Worm (Caenorhabditis elegans) whole organism, L1 larva: ENCODE measurements around the gene F09E5.8.

Experiments
- C04F5.9 ChIP-seq: sonication (generic microtip); optimal IDR thresholded peaks from 2 replicates; lab custom pipeline; 2016; ENCODE audit warnings: missing genetic modification characterization, missing compliant biosample characterization
- F16B12.6 ChIP-seq: fragments of 150-350 bp; optimal IDR thresholded peaks from 2 replicates; lab custom pipeline; 2014; ENCODE audit warnings: missing biosample characterization, missing genetic modification characterization
- Y116A8C.19 ChIP-seq: sonication (generic microtip); optimal IDR thresholded peaks from 2 replicates; lab custom pipeline; 2016; ENCODE audit warnings: missing compliant biosample characterization, missing genetic modification characterization, borderline replicate concordance
- aly-2 ChIP-seq: fragments of 150-350 bp; optimal IDR thresholded peaks from 2 replicates; lab custom pipeline; 2014; ENCODE audit warnings: missing biosample characterization, missing genetic modification characterization
- ceh-88 ChIP-seq: fragments of 200-800 bp; sonication (Bioruptor generic); IDR thresholded peaks from 2 replicates; pipeline ENCODE4 v1.3.6; 2022; ENCODE audit warnings: missing genetic modification characterization, missing compliant biosample characterization
- efl-1 ChIP-seq, 4 experiments: fragments of 150-350 bp; optimal IDR thresholded peaks in 3 of 4; peaks in 1 of 4; 1 replicate in 1 of 4; 2 replicates in 3 of 4; lab custom pipeline; 2014; ENCODE audit warnings: missing biosample characterization in 2 of 4, missing genetic modification characterization in 2 of 4, missing genetic modification reagents in 2 of 4
- efl-3 ChIP-seq: fragments of 200-800 bp; sonication (Bioruptor generic); optimal IDR thresholded peaks from 2 replicates; lab custom pipeline; 2018; ENCODE audit warnings: mild to moderate bottlenecking, missing genetic modification characterization, missing compliant biosample characterization
- egl-27 ChIP-seq, 2 experiments: fragments of 150-350 bp in 1 of 2; sonication (generic microtip); optimal IDR thresholded peaks; 3 replicates each; lab custom pipeline; 2017 to 2018; ENCODE audit warnings: missing biosample characterization in 2 of 2, missing genetic modification characterization in 2 of 2, missing genetic modification reagents in 2 of 2
- elt-2 ChIP-seq: sonication (generic microtip); optimal IDR thresholded peaks from 2 replicates; lab custom pipeline; 2016; ENCODE audit warnings: missing genetic modification characterization, mild to moderate bottlenecking, inconsistent platforms, missing compliant biosample characterization, missing genetic modification reagents
- elt-3 ChIP-seq, 6 experiments: fragments of 150-350 bp in 1 of 6; sonication (generic microtip); optimal IDR thresholded peaks; 2 replicates each; lab custom pipeline; 2017 to 2018; ENCODE audit warnings: missing biosample characterization in 6 of 6, missing genetic modification characterization in 6 of 6, inconsistent platforms in 1 of 6
- fkh-10 ChIP-seq: sonication (generic microtip); optimal IDR thresholded peaks from 2 replicates; lab custom pipeline; 2017; ENCODE audit warnings: missing biosample characterization, missing genetic modification reagents, missing genetic modification characterization
- fkh-4 ChIP-seq: sonication (generic microtip); optimal IDR thresholded peaks from 2 replicates; lab custom pipeline; 2016; ENCODE audit warnings: missing compliant biosample characterization, missing genetic modification characterization, borderline replicate concordance
- fos-1 ChIP-seq: fragments of 150-350 bp; optimal IDR thresholded peaks from 2 replicates; lab custom pipeline; 2014; ENCODE audit warnings: missing biosample characterization, missing genetic modification characterization
- hlh-17 ChIP-seq: fragments of 200-800 bp; sonication (Bioruptor generic); optimal IDR thresholded peaks from 2 replicates; lab custom pipeline; 2018; ENCODE audit warnings: missing genetic modification characterization, mild to moderate bottlenecking, missing compliant biosample characterization, moderate library complexity, borderline replicate concordance
- hlh-4 ChIP-seq: sonication (generic microtip); optimal IDR thresholded peaks from 2 replicates; lab custom pipeline; 2016; ENCODE audit warnings: mild to moderate bottlenecking, missing genetic modification characterization, missing compliant biosample characterization
- hpl-2 ChIP-seq: fragments of 150-350 bp; optimal IDR thresholded peaks from 2 replicates; lab custom pipeline; 2014; ENCODE audit warnings: missing biosample characterization, missing genetic modification reagents, missing genetic modification characterization
- irx-1 ChIP-seq: sonication (generic microtip); optimal IDR thresholded peaks from 2 replicates; lab custom pipeline; 2016; ENCODE audit warnings: missing genetic modification characterization, missing compliant biosample characterization
- isw-1 ChIP-seq: fragments of 200-800 bp; sonication (Bioruptor generic); IDR thresholded peaks from 2 replicates; pipeline ENCODE4 v1.3.6; 2022; ENCODE audit warnings: missing genetic modification characterization, missing compliant biosample characterization
- jun-1 ChIP-seq: fragments of 150-350 bp; optimal IDR thresholded peaks from 2 replicates; lab custom pipeline; 2014; ENCODE audit warnings: missing biosample characterization, missing genetic modification reagents, missing genetic modification characterization
- lin-14 ChIP-seq: fragments of 200-800 bp; sonication (Bioruptor generic); optimal IDR thresholded peaks from 2 replicates; lab custom pipeline; 2018; ENCODE audit warnings: mild to moderate bottlenecking, missing genetic modification characterization, moderate library complexity, missing compliant biosample characterization
- lin-35 ChIP-seq, 2 experiments: fragments of 150-350 bp; optimal IDR thresholded peaks; 2 replicates each; lab custom pipeline; 2014; ENCODE audit warnings: missing biosample characterization in 2 of 2, missing genetic modification characterization in 2 of 2, missing genetic modification reagents in 2 of 2
- lin-39 ChIP-seq: fragments of 150-350 bp; optimal IDR thresholded peaks from 2 replicates; lab custom pipeline; 2014; ENCODE audit warnings: missing biosample characterization, missing genetic modification reagents, missing genetic modification characterization
- lsy-2 ChIP-seq, 2 experiments: fragments of 150-350 bp; optimal IDR thresholded peaks; 2 replicates each; lab custom pipeline; 2014; ENCODE audit warnings: missing biosample characterization in 2 of 2, missing genetic modification characterization in 2 of 2
- mdl-1 ChIP-seq, 2 experiments: fragments of 150-350 bp; optimal IDR thresholded peaks; 2 replicates each; lab custom pipeline; 2014 to 2017; ENCODE audit warnings: missing biosample characterization in 2 of 2, missing genetic modification characterization in 2 of 2, inconsistent platforms in 1 of 2
- mef-2 ChIP-seq: fragments of 150-350 bp; optimal IDR thresholded peaks from 2 replicates; lab custom pipeline; 2014; ENCODE audit warnings: missing biosample characterization, missing genetic modification characterization
- mep-1 ChIP-seq: fragments of 150-350 bp; optimal IDR thresholded peaks from 2 replicates; lab custom pipeline; 2014; ENCODE audit warnings: missing biosample characterization, missing genetic modification characterization
- nhr-11 ChIP-seq: fragments of 150-350 bp; optimal IDR thresholded peaks from 2 replicates; lab custom pipeline; 2014; ENCODE audit warnings: missing biosample characterization, missing genetic modification characterization
- nhr-12 ChIP-seq: sonication (generic microtip); optimal IDR thresholded peaks from 2 replicates; lab custom pipeline; 2017; ENCODE audit warnings: missing biosample characterization, missing genetic modification characterization
- nhr-19 ChIP-seq: fragments of 200-800 bp; sonication (Bioruptor generic); conservative IDR thresholded peaks from 2 replicates; pipeline ENCODE4 v1.3.6; 2022; ENCODE audit warnings: missing genetic modification characterization, missing compliant biosample characterization
- nhr-20 ChIP-seq: sonication (generic microtip); optimal IDR thresholded peaks from 2 replicates; lab custom pipeline; 2016; ENCODE audit warnings: mild to moderate bottlenecking, missing genetic modification characterization, missing compliant biosample characterization
- nhr-28 ChIP-seq: fragments of 150-350 bp; optimal IDR thresholded peaks from 2 replicates; lab custom pipeline; 2014; ENCODE audit warnings: missing biosample characterization, missing genetic modification characterization
- nhr-47 ChIP-seq: sonication (generic microtip); optimal IDR thresholded peaks from 2 replicates; lab custom pipeline; 2016; ENCODE audit warnings: mild to moderate bottlenecking, missing genetic modification characterization, moderate library complexity, missing compliant biosample characterization
- nhr-71 ChIP-seq: sonication (generic microtip); optimal IDR thresholded peaks from 2 replicates; lab custom pipeline; 2016; ENCODE audit warnings: mild to moderate bottlenecking, missing genetic modification characterization, moderate library complexity, missing compliant biosample characterization
- nhr-77 ChIP-seq: fragments of 150-350 bp; optimal IDR thresholded peaks from 2 replicates; lab custom pipeline; 2014; ENCODE audit warnings: missing biosample characterization, missing genetic modification characterization
- nhr-85 ChIP-seq: sonication (generic microtip); peaks from one replicate; lab custom pipeline; 2016; ENCODE audit warnings: missing genetic modification characterization, inconsistent platforms, missing compliant biosample characterization
- pag-3 ChIP-seq: sonication (generic microtip); optimal IDR thresholded peaks from 2 replicates; lab custom pipeline; 2017; ENCODE audit warnings: missing genetic modification characterization, mild to moderate bottlenecking, missing compliant biosample characterization, antibody characterized with exemption, borderline replicate concordance; ENCODE audit not compliant: insufficient read depth
- pax-3 ChIP-seq: fragments of 200-800 bp; sonication (Bioruptor generic); optimal IDR thresholded peaks from 2 replicates; lab custom pipeline; 2018; ENCODE audit warnings: mild to moderate bottlenecking, missing genetic modification characterization, moderate library complexity, missing compliant biosample characterization
- rnt-1 ChIP-seq: sonication (generic microtip); optimal IDR thresholded peaks from 2 replicates; lab custom pipeline; 2016; ENCODE audit warnings: mild to moderate bottlenecking, missing genetic modification characterization, moderate library complexity, missing compliant biosample characterization
- skn-1 ChIP-seq: fragments of 150-350 bp; optimal IDR thresholded peaks from 2 replicates; lab custom pipeline; 2014; ENCODE audit warnings: missing biosample characterization, missing genetic modification characterization
- snpc-4 ChIP-seq: fragments of 150-350 bp; optimal IDR thresholded peaks from 2 replicates; lab custom pipeline; 2014; ENCODE audit warnings: missing biosample characterization, missing genetic modification characterization
- sox-4 ChIP-seq: sonication (generic microtip); optimal IDR thresholded peaks from 2 replicates; lab custom pipeline; 2016; ENCODE audit warnings: missing genetic modification characterization, missing compliant biosample characterization
- sup-37 ChIP-seq: fragments of 200-800 bp; sonication (Bioruptor generic); optimal IDR thresholded peaks from 2 replicates; lab custom pipeline; 2018; ENCODE audit warnings: mild to moderate bottlenecking, missing genetic modification characterization, missing compliant biosample characterization
- unc-130 ChIP-seq: fragments of 150-350 bp; optimal IDR thresholded peaks from 2 replicates; lab custom pipeline; 2017; ENCODE audit warnings: missing biosample characterization, missing genetic modification characterization, inconsistent platforms
- unc-62 ChIP-seq: fragments of 150-350 bp; optimal IDR thresholded peaks from 2 replicates; lab custom pipeline; 2014; ENCODE audit warnings: missing biosample characterization, missing genetic modification reagents, missing genetic modification characterization
- unc-86 ChIP-seq: sonication (generic microtip); optimal IDR thresholded peaks from 2 replicates; lab custom pipeline; 2016; ENCODE audit warnings: missing genetic modification characterization, missing compliant biosample characterization
- unc-98 ChIP-seq: fragments of 200-800 bp; sonication (Bioruptor generic); IDR thresholded peaks from 2 replicates; pipeline ENCODE4 v1.3.6; 2022; ENCODE audit warnings: missing genetic modification characterization, missing compliant biosample characterization
- vab-15 ChIP-seq: sonication (generic microtip); optimal IDR thresholded peaks from 2 replicates; lab custom pipeline; 2017; ENCODE audit warnings: missing genotype, mild to moderate bottlenecking, missing genetic modification characterization, missing compliant biosample characterization
- ztf-11 ChIP-seq, 2 experiments: sonication (generic microtip); optimal IDR thresholded peaks; 2 replicates each; lab custom pipeline; 2016 to 2017; ENCODE audit warnings: missing genetic modification characterization in 2 of 2, missing biosample characterization in 1 of 2, missing compliant biosample characterization in 1 of 2

F09E5.8 gene

DNA sequence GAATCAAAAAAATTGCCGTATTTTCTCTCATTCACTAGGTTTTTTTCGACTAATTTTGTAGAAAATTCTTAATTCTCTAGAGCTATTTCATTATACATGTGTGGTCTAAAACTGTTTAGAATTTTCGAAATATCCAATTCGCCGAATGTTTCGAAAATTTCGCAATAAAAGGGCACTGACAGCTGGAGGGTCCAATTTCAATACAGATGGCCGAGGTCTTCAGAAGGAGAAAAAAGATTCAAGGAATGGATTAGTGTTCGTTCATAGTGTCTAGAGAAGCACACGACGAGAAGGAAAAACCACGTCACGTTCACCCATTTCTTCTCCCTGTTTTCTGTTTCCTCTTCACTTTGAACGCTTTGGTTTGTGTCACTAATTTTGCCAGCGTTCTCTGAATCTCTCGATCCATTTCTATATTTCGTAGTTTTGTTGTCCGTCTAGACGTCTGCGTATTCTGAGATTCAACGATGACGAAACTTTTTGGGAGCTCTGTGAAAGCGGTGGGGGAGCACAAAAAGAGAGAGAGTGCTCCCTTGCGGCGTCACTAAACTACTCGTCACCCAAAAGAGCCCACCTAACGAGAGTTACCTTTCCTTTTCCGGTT, 24.3 kb upstream of the F09E5.8 start (continued):
- TF ChIP-seq lin-35 (GFP tag; optimal IDR thresholded peaks at IDR 0.05; lab: Kevin White, UChicago) (peak in 1 of 2 experiments; percentile 53), mef-2 (tag; lab: Kevin White, UChicago) (no peak), elt-3 (tag; optimal IDR thresholded peaks at IDR 0.05; lab: Kevin White, UChicago) (peak in 1 of 6 experiments; percentile 58), rnt-1 (peak; percentile 69), egl-27 (tag; optimal IDR thresholded peaks at IDR 0.05; lab: Kevin White, UChicago) (peak; percentile 17 to 49), pax-3 (tag; lab: Kevin White, UChicago) (no peak), mep-1 (peak; percentile 62), hpl-2 (GFP tag; lab: Kevin White, UChicago) (no peak), C04F5.9 (tag; lab: Kevin White, UChicago) (no peak), unc-98 (GFP tag; lab: Robert Waterston, UW) (no peak), nhr-19 (GFP tag; lab: Robert Waterston, UW) (peak; percentile 14; the same call in 1 of the 2 replicates), hlh-17 (no peak), elt-2 (tag; lab: Kevin White, UChicago) (no peak), nhr-77 (peak; percentile 64), unc-86 (tag; lab: Kevin White, UChicago) (peak; percentile 40), lin-39 (no peak), nhr-20 (tag; lab: Kevin White, UChicago) (peak; percentile 49), lsy-2 (tag; optimal IDR thresholded peaks at IDR 0.05; lab: Kevin White, UChicago) (peak; percentile 31 to 78), F16B12.6 (tag; lab: Kevin White, UChicago) (no peak), sox-4 (tag; lab: Kevin White, UChicago) (no peak), fkh-4 (tag; lab: Kevin White, UChicago) (no peak), jun-1 (tag; lab: Kevin White, UChicago) (peak; percentile 79), unc-130 (tag; lab: Kevin White, UChicago) (no peak), fos-1 (tag; lab: Kevin White, UChicago) (peak; percentile 81), ceh-88 (no peak), Y116A8C.19 (tag; lab: Kevin White, UChicago) (no peak), snpc-4 (no peak), efl-1 (optimal IDR thresholded peaks at IDR 0.05; lab: Kevin White, UChicago) (peak; percentile 69 to 81), efl-1 (GFP tag; optimal IDR thresholded peaks at IDR 0.05 in 1 of 2; lab: Kevin White, UChicago) (peak; percentile 27 to 93), sup-37 (no peak), ztf-11 (tag; optimal IDR thresholded peaks at IDR 0.05; lab: Kevin White, UChicago) (no peak), mdl-1 (tag; optimal IDR thresholded peaks at IDR 0.05; lab: Kevin White, UChicago) (peak in 1 of 2 experiments; percentile 67), irx-1 (tag; lab: Kevin White, UChicago) (peak; percentile 48), lin-14 (GFP tag; lab: Kevin White, UChicago) (peak; percentile 95), nhr-28 (tag; lab: Kevin White, UChicago) (no peak), unc-62 (GFP tag; lab: Kevin White, UChicago) (no peak), nhr-85 (tag; lab: Kevin White, UChicago) (peak; percentile 73), nhr-12 (tag; lab: Kevin White, UChicago) (no peak), skn-1 (tag; lab: Kevin White, UChicago) (peak; percentile 68), pag-3 (tag; lab: Kevin White, UChicago) (no peak), fkh-10 (GFP tag; lab: Kevin White, UChicago) (peak; percentile 74), nhr-71 (tag; lab: Kevin White, UChicago) (peak; percentile 85), vab-15 (tag; lab: Kevin White, UChicago) (no peak), nhr-47 (tag; lab: Kevin White, UChicago) (peak; percentile 65), aly-2 (no peak), efl-3 (GFP tag; lab: Kevin White, UChicago) (no peak), nhr-11 (tag; lab: Kevin White, UChicago) (no peak), isw-1 (peak; percentile 33), hlh-4 (tag; lab: Kevin White, UChicago) (no peak)
